Fruit fly (Drosophila melanogaster): ENCODE results near the gene CG32857.
"Not testable (repeated sequence)": the region's sequence is repeated elsewhere in the genome, so short reads cannot be mapped to it uniquely, and the experiment has no call there.

CG32857 gene

dm6 chrX:21617517-21617916, at the start of gene CG32857:
Gene CG32857 (minus strand): TSS chrX:21617617.
- not testable (repeated sequence) for TF ChIP-seq pan (optimal IDR thresholded peaks at IDR 0.05); Dll (optimal IDR thresholded peaks at IDR 0.05); EcR (GFP tag; optimal IDR thresholded peaks at IDR 0.05)

DNA sequence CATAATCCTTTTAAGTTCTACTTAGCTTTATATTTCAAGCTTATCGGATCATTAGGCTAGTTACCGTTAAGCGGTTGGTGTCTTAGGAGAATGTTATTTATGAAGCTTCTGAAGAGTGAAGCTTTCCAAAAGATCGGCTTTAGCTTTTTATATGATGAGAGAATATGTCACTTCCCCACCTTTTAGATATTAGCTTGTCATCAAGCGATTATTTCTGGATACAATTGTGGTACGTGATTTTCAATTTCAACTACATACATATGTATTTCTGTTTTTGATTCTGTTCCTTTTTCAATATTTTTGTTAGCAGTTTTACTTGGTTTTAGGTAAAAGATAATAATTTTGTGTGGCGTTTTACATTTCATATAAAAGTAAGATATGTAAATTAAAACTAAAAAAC, 15.4 kb upstream of the CG32857 start:
- TF ChIP-seq EcR (GFP tag; optimal IDR thresholded peaks at IDR 0.05) (no peak), usp (GFP tag; optimal IDR thresholded peaks at IDR 0.05) (no peak), Dll (optimal IDR thresholded peaks at IDR 0.05) (no peak), psq (optimal IDR thresholded peaks at IDR 0.05) (no peak), pan (optimal IDR thresholded peaks at IDR 0.05) (no peak), CG8478 (optimal IDR thresholded peaks at IDR 0.05) (no peak)

DNA sequence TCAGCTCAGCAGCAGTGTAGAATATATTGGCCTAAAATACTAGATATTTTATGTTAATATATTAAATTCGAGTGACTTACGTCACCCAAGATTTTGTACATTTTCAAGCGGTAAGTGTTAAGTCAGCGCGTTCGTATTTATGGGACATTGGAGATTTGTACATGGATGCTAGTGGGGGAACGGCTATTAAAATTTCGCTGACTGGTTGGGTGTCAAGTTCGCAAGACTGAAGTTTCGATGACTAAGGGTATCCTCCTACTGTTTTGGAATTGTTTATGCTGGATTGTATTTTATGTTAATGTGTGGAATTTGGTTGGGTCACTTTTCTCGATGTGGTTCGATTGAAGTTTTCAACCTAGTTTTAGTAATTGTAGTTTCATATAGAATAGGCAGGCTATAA, 14.8 kb upstream of the CG32857 start:
- TF ChIP-seq CG8478 (optimal IDR thresholded peaks at IDR 0.05) = no peak
- no peak for TF ChIP-seq Dll (optimal IDR thresholded peaks at IDR 0.05)

- TF ChIP-seq psq (optimal IDR thresholded peaks at IDR 0.05) (no peak), pan (optimal IDR thresholded peaks at IDR 0.05) (no peak), usp (GFP tag; optimal IDR thresholded peaks at IDR 0.05) (no peak), Dll (optimal IDR thresholded peaks at IDR 0.05) (no peak), EcR (GFP tag; optimal IDR thresholded peaks at IDR 0.05) (no peak), CG8478 (optimal IDR thresholded peaks at IDR 0.05) (no peak)
Measured at dm6 chrX:21631452-21631851, 14.0 kb upstream of the CG32857 start.

dm6 chrX:21630160-21630738, 12.8 kb upstream of the CG32857 start:
- no peak for TF ChIP-seq pan (optimal IDR thresholded peaks at IDR 0.05)

DNA sequence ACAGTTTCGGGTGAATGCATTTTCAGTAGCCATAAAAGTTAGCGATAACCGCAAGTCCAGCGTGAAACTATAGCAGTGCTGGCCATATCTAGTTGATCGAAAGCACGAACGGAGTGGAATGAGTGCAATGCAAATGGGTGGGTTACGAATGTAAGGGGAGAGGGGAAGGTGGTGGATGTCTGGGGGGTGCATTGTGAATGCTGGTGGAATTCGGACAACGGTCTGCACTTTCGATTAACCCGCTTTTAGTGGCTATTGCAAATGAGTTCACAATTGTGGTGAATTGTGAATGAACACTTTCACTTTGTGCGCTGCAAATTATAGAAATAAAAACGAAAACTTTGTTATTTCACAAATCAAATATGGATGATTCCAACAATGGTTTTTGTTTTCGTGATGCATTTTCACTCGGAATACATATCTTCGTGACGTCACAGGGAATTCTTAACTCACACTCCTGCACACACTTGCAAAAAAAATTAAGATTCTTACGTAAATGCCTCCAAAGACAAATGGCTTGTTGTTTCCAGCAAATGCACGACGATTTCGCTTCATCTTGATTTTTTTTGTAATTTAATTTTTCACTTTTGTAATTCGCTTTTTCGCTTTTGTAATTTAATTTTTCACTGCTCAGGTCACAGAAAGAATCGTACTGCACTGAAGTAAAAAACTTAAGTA, 12.2 kb upstream of the CG32857 start, which contains the start of gene DIP1:
Gene DIP1 (minus strand): TSS at position 667 of the 678 bp plus-strand sequence.
- TF ChIP-seq EcR (GFP tag; optimal IDR thresholded peaks at IDR 0.05) (no peak), CG8478 (optimal IDR thresholded peaks at IDR 0.05) (no peak), pan (optimal IDR thresholded peaks at IDR 0.05) (no peak), psq (optimal IDR thresholded peaks at IDR 0.05) (no peak), Dll (optimal IDR thresholded peaks at IDR 0.05) (no peak), usp (GFP tag; optimal IDR thresholded peaks at IDR 0.05) (no peak)

DNA sequence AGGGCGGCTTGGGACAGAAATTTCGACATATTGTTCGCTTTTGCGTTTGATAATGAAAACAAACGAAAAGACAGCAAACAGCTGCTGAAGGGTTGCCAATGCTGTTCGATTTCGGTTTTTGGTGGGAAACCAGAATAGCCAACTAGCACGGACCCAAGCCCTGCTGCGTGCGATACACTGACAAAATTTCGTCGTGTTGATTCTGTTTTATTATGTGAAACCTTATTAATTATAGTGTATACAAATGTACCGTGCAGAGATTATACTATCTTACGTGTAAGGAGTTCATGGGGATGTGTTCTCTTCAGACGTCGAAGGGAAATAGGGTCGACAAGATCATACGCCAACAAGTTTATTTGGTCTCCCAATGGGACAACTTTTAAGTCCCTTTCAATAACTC, 6.2 kb upstream of the CG32857 start, which contains the start of gene CG32500:
Gene CG32500 (minus strand): TSS at position 110 of the 400 bp plus-strand sequence.
- TF ChIP-seq usp (GFP tag; optimal IDR thresholded peaks at IDR 0.05); Dll (optimal IDR thresholded peaks at IDR 0.05); CG8478 (optimal IDR thresholded peaks at IDR 0.05): not testable (repeated sequence)

DNA sequence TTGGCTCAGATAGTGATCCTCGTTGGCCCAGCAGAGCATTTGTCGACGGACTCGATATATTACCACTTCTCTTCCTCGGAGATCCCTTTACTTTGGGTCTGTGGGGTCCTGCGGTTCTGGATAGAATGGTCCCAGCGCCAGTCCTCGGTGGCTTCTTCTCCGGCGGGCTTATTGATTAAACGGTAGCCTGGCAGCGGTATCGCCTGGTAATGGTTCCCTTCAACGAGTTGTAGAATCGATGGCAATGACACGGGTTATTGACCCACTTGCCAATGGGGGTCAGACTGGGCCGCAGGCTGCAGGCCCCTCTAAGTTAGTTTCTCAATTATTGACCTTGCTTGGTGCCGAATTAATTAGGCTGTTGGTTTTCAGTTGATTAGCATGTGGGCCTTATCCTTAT, 3.6 kb upstream of the CG32857 start, which contains the start of gene CG32819:
Gene CG32819 (minus strand): TSS at position 101 of the 400 bp plus-strand sequence.
- not testable (repeated sequence) for TF ChIP-seq CG8478, psq, Dll (optimal IDR thresholded peaks at IDR 0.05)

DNA sequence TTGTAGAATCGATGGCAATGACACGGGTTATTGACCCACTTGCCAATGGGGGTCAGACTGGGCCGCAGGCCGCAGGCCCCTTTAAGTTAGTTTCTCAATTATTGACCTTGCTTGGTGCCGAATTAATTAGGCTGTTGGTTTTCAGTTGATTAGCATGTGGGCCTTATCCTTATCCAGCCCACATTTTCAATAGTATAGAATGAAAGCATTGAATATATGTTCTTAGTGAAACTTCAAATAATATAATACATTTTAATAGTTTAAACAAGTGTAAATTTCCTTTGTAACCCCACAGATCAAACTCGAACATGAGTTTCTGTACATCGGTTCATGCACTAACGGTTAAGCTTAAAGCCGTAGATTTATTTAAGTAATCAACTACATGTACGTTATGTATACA, 2.3 kb downstream of the CG32857 start, which contains the start of gene CG32820:
Gene CG32820 (minus strand): TSS at position 101 of the 400 bp plus-strand sequence.
- not testable (repeated sequence) for TF ChIP-seq CG8478 (optimal IDR thresholded peaks at IDR 0.05); Dll (optimal IDR thresholded peaks at IDR 0.05); usp (GFP tag; optimal IDR thresholded peaks at IDR 0.05)

dm6 chrX:21611426-21611825, 6.0 kb downstream of the CG32857 start, which contains the start of gene CG33502:
Gene CG33502 (minus strand): TSS chrX:21611526.
- not testable (repeated sequence) for TF ChIP-seq EcR (GFP tag; optimal IDR thresholded peaks at IDR 0.05); psq (optimal IDR thresholded peaks at IDR 0.05); CG8478 (optimal IDR thresholded peaks at IDR 0.05)

DNA sequence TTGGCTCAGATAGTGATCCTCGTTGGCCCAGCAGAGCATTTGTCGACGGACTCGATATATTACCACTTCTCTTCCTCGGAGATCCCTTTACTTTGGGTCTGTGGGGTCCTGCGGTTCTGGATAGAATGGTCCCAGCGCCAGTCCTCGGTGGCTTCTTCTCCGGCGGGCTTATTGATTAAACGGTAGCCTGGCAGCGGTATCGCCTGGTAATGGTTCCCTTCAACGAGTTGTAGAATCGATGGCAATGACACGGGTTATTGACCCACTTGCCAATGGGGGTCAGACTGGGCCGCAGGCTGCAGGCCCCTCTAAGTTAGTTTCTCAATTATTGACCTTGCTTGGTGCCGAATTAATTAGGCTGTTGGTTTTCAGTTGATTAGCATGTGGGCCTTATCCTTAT, 8.6 kb downstream of the CG32857 start, which contains the start of gene CG17450:
Gene CG17450 (minus strand): TSS at position 101 of the 400 bp plus-strand sequence.
- TF ChIP-seq pan (optimal IDR thresholded peaks at IDR 0.05); Dll (optimal IDR thresholded peaks at IDR 0.05); usp (GFP tag; optimal IDR thresholded peaks at IDR 0.05): not testable (repeated sequence)

DNA sequence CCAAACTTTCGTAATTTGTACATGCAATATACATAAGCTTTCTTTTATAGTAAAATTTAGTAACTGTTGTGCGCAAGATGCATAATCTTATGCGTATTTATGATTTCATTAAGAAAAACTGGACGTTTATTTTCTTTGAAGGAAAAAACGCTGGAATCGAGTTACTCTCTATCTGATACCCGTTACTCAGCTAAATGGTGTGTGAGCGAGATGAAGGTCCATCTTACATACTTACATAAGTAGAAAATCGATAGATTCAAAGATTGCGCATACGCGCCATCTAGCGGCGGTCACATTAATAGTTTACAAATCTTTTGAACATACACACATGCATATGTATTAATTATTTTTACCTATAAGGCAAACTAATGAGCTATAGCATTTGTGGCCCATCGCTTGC, 11.9 kb downstream of the CG32857 start:
- no peak for TF ChIP-seq pan (optimal IDR thresholded peaks at IDR 0.05)
- no peak for TF ChIP-seq Dll (optimal IDR thresholded peaks at IDR 0.05)
- no peak for TF ChIP-seq CG8478 (optimal IDR thresholded peaks at IDR 0.05)
- no peak for TF ChIP-seq psq (optimal IDR thresholded peaks at IDR 0.05)
- no peak for TF ChIP-seq usp (GFP tag; optimal IDR thresholded peaks at IDR 0.05)
- no peak for TF ChIP-seq EcR (GFP tag; optimal IDR thresholded peaks at IDR 0.05)

DNA sequence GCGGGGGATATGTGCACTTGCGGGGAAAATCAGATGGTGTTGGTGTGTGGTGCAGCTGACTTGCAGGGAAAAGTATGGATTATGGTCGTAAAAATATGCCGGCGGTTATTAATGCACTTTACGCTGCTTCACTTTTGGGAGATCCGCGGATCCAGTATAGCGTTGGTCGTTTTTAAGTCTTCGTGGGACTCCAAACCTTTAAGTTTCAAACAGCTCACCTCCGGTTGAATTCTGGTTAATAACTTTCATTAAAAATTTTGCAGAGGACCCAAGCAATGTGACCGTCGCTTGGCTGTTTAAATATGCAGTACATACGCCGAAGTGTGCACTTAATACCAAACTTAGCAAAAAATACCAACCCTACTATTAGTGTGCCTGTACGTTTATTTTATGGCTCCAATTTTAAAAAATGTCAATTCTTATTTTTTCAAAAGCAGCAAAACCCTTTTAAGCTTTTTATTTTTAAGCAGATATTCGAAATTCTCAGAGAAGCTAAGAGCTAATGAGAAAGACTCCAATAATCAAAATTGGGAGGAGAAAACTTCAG, 12.4 kb downstream of the CG32857 start, which contains the start of gene GCS2alpha:
Gene GCS2alpha (minus strand): TSS at position 309 of the 547 bp plus-strand sequence.
- TF ChIP-seq pan (optimal IDR thresholded peaks at IDR 0.05) = no peak
- TF ChIP-seq CG8478 (optimal IDR thresholded peaks at IDR 0.05) = no peak
- no peak for TF ChIP-seq psq (optimal IDR thresholded peaks at IDR 0.05)
- no peak for TF ChIP-seq Dll (optimal IDR thresholded peaks at IDR 0.05)
- TF ChIP-seq EcR (GFP tag; optimal IDR thresholded peaks at IDR 0.05) = no peak
- TF ChIP-seq usp (GFP tag; optimal IDR thresholded peaks at IDR 0.05) = no peak

All from whole organism.